Worm (Caenorhabditis elegans): ENCODE data around the gene ZK616.1.

ZK616.1 gene

DNA sequence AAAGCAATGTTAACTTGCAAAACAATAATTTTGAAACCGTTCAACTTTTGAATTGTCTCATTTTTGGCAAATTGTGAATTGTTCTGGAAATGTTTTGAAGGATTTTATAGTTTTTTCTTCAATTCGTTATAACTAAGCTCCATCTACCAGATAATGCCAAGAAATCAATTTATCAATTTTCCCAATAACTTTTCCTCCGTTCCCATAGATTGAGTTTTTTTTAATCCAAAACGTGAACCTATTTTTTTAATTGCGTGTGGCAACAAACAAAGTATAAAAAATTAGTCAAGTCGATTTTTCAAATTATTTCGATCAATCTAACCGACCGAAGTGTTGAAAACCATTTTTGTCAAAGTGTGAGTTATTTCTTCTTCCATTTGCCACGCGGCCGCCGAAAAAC lies 52.0 kb downstream of the ZK616.1 start, which contains the start of gene Y4C6A.4:
TSS of gene Y4C6A.4 (plus strand) at position 301 of the 400 bp plus-strand sequence.
- TF ChIP-seq ceh-6 (GFP tag; optimal IDR thresholded peaks at IDR 0.05) (no peak), nhr-11 (tag; optimal IDR thresholded peaks at IDR 0.05) (no peak), gmeb-2 (tag; optimal IDR thresholded peaks at IDR 0.05) (no peak), hlh-15 (tag; optimal IDR thresholded peaks at IDR 0.05) (no peak), tbx-7 (tag; optimal IDR thresholded peaks at IDR 0.05) (no peak), sox-2 (GFP tag; IDR thresholded peaks at IDR 0.05) (no peak), nhr-232 (tag; optimal IDR thresholded peaks at IDR 0.05) (no peak), pqm-1 (tag; optimal IDR thresholded peaks at IDR 0.05) (no peak), rnt-1 (tag; optimal IDR thresholded peaks at IDR 0.05) (no peak), odd-2 (tag; optimal IDR thresholded peaks at IDR 0.05) (no peak), fkh-6 (tag; optimal IDR thresholded peaks at IDR 0.05) (no peak), che-1 (tag; optimal IDR thresholded peaks at IDR 0.05) (no peak), ceh-14 (tag; optimal IDR thresholded peaks at IDR 0.05) (no peak), pag-3 (tag; optimal IDR thresholded peaks at IDR 0.05; ENCODE audit: borderline replicate concordance) (no peak), ceh-9 (tag; optimal IDR thresholded peaks at IDR 0.05) (no peak), syd-9 (tag; optimal IDR thresholded peaks at IDR 0.05) (no peak), elt-2 (tag; optimal IDR thresholded peaks at IDR 0.05) (no peak), lim-6 (tag; optimal IDR thresholded peaks at IDR 0.05) (no peak), ceh-34 (tag; optimal IDR thresholded peaks at IDR 0.05) (no peak)
